Fruit fly (Drosophila melanogaster) whole organism, embryonic: ENCODE results near the gene rost.

Experiments
- Abd-B ChIP-seq: fragments of 200-800 bp; sonication (Bioruptor generic); optimal IDR thresholded peaks from 2 replicates; lab custom pipeline; 2018; ENCODE audit warnings: missing biosample characterization, mild to moderate bottlenecking, missing genetic modification characterization, moderate library complexity
- CG12659 ChIP-seq: fragments of 200-800 bp; sonication (Bioruptor generic); optimal IDR thresholded peaks from 3 replicates; lab custom pipeline; 2017; ENCODE audit warnings: mild to moderate bottlenecking, missing biosample characterization, missing genetic modification reagents, missing genetic modification characterization
- CG16779 ChIP-seq: fragments of 200-800 bp; sonication (Bioruptor generic); IDR thresholded peaks from 2 replicates; pipeline ENCODE4 v1.3.6; 2022; ENCODE audit warnings: missing biosample characterization, missing genetic modification characterization
- CG5953 ChIP-seq: fragments of 200-800 bp; sonication (Bioruptor generic); IDR thresholded peaks from 2 replicates; pipeline ENCODE4 v1.3.6; 2022; ENCODE audit warnings: missing biosample characterization, missing genetic modification characterization
- CG9727 ChIP-seq: fragments of 200-800 bp; sonication (Bioruptor generic); optimal IDR thresholded peaks from 3 replicates; lab custom pipeline; 2017; ENCODE audit warnings: missing biosample characterization, mild to moderate bottlenecking, missing genetic modification characterization
- NFAT ChIP-seq: fragments of 200-800 bp; sonication (Bioruptor generic); IDR thresholded peaks from 2 replicates; pipeline ENCODE4 v1.3.6; 2022; ENCODE audit warnings: missing biosample characterization, missing genetic modification characterization
- fd3F ChIP-seq: fragments of 200-800 bp; sonication (Bioruptor generic); optimal IDR thresholded peaks from 2 replicates; lab custom pipeline; 2018; ENCODE audit warnings: missing biosample characterization, mild to moderate bottlenecking, missing genetic modification characterization, moderate library complexity
- sd ChIP-seq: fragments of 200-800 bp; sonication (Bioruptor generic); optimal IDR thresholded peaks from 3 replicates; lab custom pipeline; 2018; ENCODE audit warnings: missing biosample characterization, mild to moderate bottlenecking, missing genetic modification characterization, moderate library complexity
- slbo ChIP-seq: fragments of 200-800 bp; sonication (Bioruptor generic); IDR thresholded peaks from 2 replicates; pipeline ENCODE4 v1.3.6; 2022; ENCODE audit warnings: missing biosample characterization, missing genetic modification characterization

DNA sequence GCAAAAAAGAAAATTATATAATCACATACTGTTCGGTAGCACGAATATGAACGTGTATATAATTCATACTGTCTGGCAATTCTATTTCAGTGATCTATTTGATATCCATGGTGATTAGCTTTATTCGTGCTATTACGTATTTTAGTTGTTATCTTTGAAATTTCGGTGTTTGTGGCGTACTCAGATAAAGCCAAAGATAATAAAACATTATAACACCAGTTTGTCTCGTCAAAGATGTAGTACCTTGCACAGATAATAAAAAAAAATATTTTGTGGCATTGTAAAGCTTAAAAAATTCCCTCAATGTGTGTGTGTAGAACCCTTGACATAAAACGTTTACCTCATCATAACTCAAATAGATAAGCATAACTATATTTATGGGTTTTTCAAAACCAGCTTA lies 41.4 kb downstream of the rost start:
- TF ChIP-seq CG9727 (no peak), sd (peak; percentile 29), CG5953 (GFP tag; lab: Robert Waterston, UW) (no peak), NFAT (no peak), Abd-B (GFP tag; lab: Kevin White, UChicago) (no peak), slbo (GFP tag; lab: Robert Waterston, UW) (no peak), fd3F (GFP tag; lab: Kevin White, UChicago) (no peak), CG16779 (GFP tag; lab: Robert Waterston, UW) (no peak), CG12659 (GFP tag; lab: Kevin White, UChicago) (no peak)
